Worm (Caenorhabditis elegans): Measurements from ENCODE around the gene gmps-1.

ce11 chrII:10861723-10862486 is 6.6 kb downstream of the gmps-1 start:
- TF ChIP-seq ceh-36 (tag; optimal IDR thresholded peaks at IDR 0.05) = no peak
- TF ChIP-seq ets-7 (tag; optimal IDR thresholded peaks at IDR 0.05) = no peak
- TF ChIP-seq hnd-1 (tag; optimal IDR thresholded peaks at IDR 0.05) = no peak
- no peak for TF ChIP-seq hmg-4 (GFP tag; optimal IDR thresholded peaks at IDR 0.05)
- no peak for TF ChIP-seq ama-1 (optimal IDR thresholded peaks at IDR 0.05)
- no peak for TF ChIP-seq F13C5.2 (tag; optimal IDR thresholded peaks at IDR 0.05)
- no peak for TF ChIP-seq flt-1 (GFP tag; IDR thresholded peaks at IDR 0.05)
- TF ChIP-seq sea-1 (GFP tag; conservative IDR thresholded peaks at IDR 0.05) = no peak
- TF ChIP-seq B0310.2 (tag; optimal IDR thresholded peaks at IDR 0.05) = no peak
- no peak for TF ChIP-seq aly-1 (tag; optimal IDR thresholded peaks at IDR 0.05)
- TF ChIP-seq tbx-11 (GFP tag; IDR thresholded peaks at IDR 0.05) = no peak
- no peak for TF ChIP-seq hmbx-1 (tag; optimal IDR thresholded peaks at IDR 0.05)

All from whole organism, early embryonic.